Worm (Caenorhabditis elegans) whole organism, L1 larva: Measurements from ENCODE around the gene C04C11.1.

Experiments used
- ceh-82 ChIP-seq, 3 experiments: fragments of 150-350 bp in 1 of 3; sonication (generic microtip) in 2 of 3; optimal IDR thresholded peaks; 2 replicates each; lab custom pipeline; 2014 to 2017; ENCODE audit warnings: missing biosample characterization in 3 of 3, missing genetic modification characterization in 3 of 3
- efl-3 ChIP-seq: fragments of 200-800 bp; sonication (Bioruptor generic); optimal IDR thresholded peaks from 2 replicates; lab custom pipeline; 2018; ENCODE audit warnings: mild to moderate bottlenecking, missing genetic modification characterization, missing compliant biosample characterization
- ets-5 ChIP-seq: fragments of 200-800 bp; sonication (Bioruptor generic); IDR thresholded peaks from 2 replicates; pipeline ENCODE4 v1.3.6; 2022; ENCODE audit warnings: missing genetic modification characterization, missing compliant biosample characterization
- fos-1 ChIP-seq: fragments of 150-350 bp; optimal IDR thresholded peaks from 2 replicates; lab custom pipeline; 2014; ENCODE audit warnings: missing biosample characterization, missing genetic modification characterization
- lin-15B ChIP-seq: fragments of 150-350 bp; sonication (generic microtip); optimal IDR thresholded peaks from 3 replicates; lab custom pipeline; 2014; ENCODE audit warnings: missing biosample characterization, missing genetic modification characterization
- nhr-237 ChIP-seq: fragments of 150-350 bp; optimal IDR thresholded peaks from 2 replicates; lab custom pipeline; 2014; ENCODE audit warnings: missing biosample characterization, missing genetic modification characterization
- sup-37 ChIP-seq: fragments of 200-800 bp; sonication (Bioruptor generic); optimal IDR thresholded peaks from 2 replicates; lab custom pipeline; 2018; ENCODE audit warnings: mild to moderate bottlenecking, missing genetic modification characterization, missing compliant biosample characterization
- unc-86 ChIP-seq: sonication (generic microtip); optimal IDR thresholded peaks from 2 replicates; lab custom pipeline; 2016; ENCODE audit warnings: missing genetic modification characterization, missing compliant biosample characterization
- ztf-11 ChIP-seq, 2 experiments: sonication (generic microtip); optimal IDR thresholded peaks; 2 replicates each; lab custom pipeline; 2016 to 2017; ENCODE audit warnings: missing genetic modification characterization in 2 of 2, missing biosample characterization in 1 of 2, missing compliant biosample characterization in 1 of 2

- TF ChIP-seq ztf-11 (tag; optimal IDR thresholded peaks at IDR 0.05; lab: Kevin White, UChicago) (no peak), ets-5 (GFP tag; lab: Robert Waterston, UW) (no peak), sup-37 (GFP tag; lab: Kevin White, UChicago) (no peak), unc-86 (tag; lab: Kevin White, UChicago) (no peak), ceh-82 (tag; optimal IDR thresholded peaks at IDR 0.05; lab: Kevin White, UChicago) (no peak), efl-3 (GFP tag; lab: Kevin White, UChicago) (no peak), lin-15B (tag; lab: Kevin White, UChicago) (no peak), fos-1 (tag; lab: Kevin White, UChicago) (no peak), nhr-237 (tag; lab: Kevin White, UChicago) (no peak)
Measured at ce11 chrX:14008130-14008529, 12.3 kb upstream of the C04C11.1 start.
